Worm (Caenorhabditis elegans): ENCODE data around the gene hot-3.
A peak's percentile ranks its signal among the peaks of the same experiment; 100 is the strongest.

The hot-3 gene

ce11 chrII:13908592-13908991 is 23.3 kb downstream of the hot-3 start, which contains the start of gene citk-1 (continued):
- TF ChIP-seq pha-4 (GFP tag; IDR thresholded peaks at IDR 0.05) (no peak), pha-4 (tag; optimal IDR thresholded peaks at IDR 0.05) (no peak), hlh-11 (tag; optimal IDR thresholded peaks at IDR 0.05) (peak; percentile 31), zfp-2 (tag; optimal IDR thresholded peaks at IDR 0.05) (no peak), ama-1 (optimal IDR thresholded peaks at IDR 0.05) (no peak), saeg-2 (GFP tag; IDR thresholded peaks at IDR 0.05) (no peak), rbr-2 (tag; optimal IDR thresholded peaks at IDR 0.05) (peak; percentile 60), mdl-1 (tag; optimal IDR thresholded peaks at IDR 0.05) (no peak), nhr-11 (tag; optimal IDR thresholded peaks at IDR 0.05) (peak; percentile 53), fkh-10 (GFP tag; optimal IDR thresholded peaks at IDR 0.05) (peak; percentile 26), madf-5 (GFP tag; IDR thresholded peaks at IDR 0.05) (no peak), gei-8 (GFP tag; optimal IDR thresholded peaks at IDR 0.05) (no peak), snpc-4 (tag; optimal IDR thresholded peaks at IDR 0.05) (no peak), aha-1 (tag) (no peak)

ce11 chrII:13907615-13908014 is 24.2 kb downstream of the hot-3 start:
- TF ChIP-seq aha-1 (tag), result peak; percentile 46
- no peak for TF ChIP-seq unc-39 (tag; optimal IDR thresholded peaks at IDR 0.05)

- TF ChIP-seq tra-1 (GFP tag; IDR thresholded peaks at IDR 0.05), result 0 out of 2 replicates have a peak, but pooled peaks have one; percentile 32
Measured at ce11 chrII:13905556-13905955, 26.3 kb downstream of the hot-3 start.

ce11 chrII:13903482-13903881 is 28.4 kb downstream of the hot-3 start:
- peak in 1 of 2 experiments; percentile 28 for TF ChIP-seq lsy-2 (tag; optimal IDR thresholded peaks at IDR 0.05)
- peak in 1 of 2 experiments; percentile 26 for TF ChIP-seq mdl-1 (tag; optimal IDR thresholded peaks at IDR 0.05)
- TF ChIP-seq unc-62 (GFP tag; optimal IDR thresholded peaks at IDR 0.05 in 1 of 2), result peak in 1 of 2 experiments; percentile 93
- TF ChIP-seq unc-62 (tag; optimal IDR thresholded peaks at IDR 0.05), result no peak
- TF ChIP-seq hlh-30 (tag; optimal IDR thresholded peaks at IDR 0.05; ENCODE audit: insufficient read depth), result peak; percentile 8
- peak; percentile 10 for TF ChIP-seq nhr-11 (tag; optimal IDR thresholded peaks at IDR 0.05)
- TF ChIP-seq arid-1 (GFP tag; conservative IDR thresholded peaks at IDR 0.05), result no peak

ce11 chrII:13902014-13902413 is 29.8 kb downstream of the hot-3 start, which contains the start of gene W02B8.1:
TSS of gene W02B8.1 (minus strand) at chrII:13902114.
- TF ChIP-seq unc-62 (GFP tag; optimal IDR thresholded peaks at IDR 0.05 in 1 of 2) (peak in 1 of 2 experiments; percentile 86), unc-62 (tag; optimal IDR thresholded peaks at IDR 0.05) (no peak), aha-1 (tag) (no peak)

ce11 chrII:13899777-13900176 is 32.1 kb downstream of the hot-3 start:
- TF ChIP-seq ceh-28 (tag; optimal IDR thresholded peaks at IDR 0.05) (peak; percentile 83), R02D3.7 (tag; optimal IDR thresholded peaks at IDR 0.05) (no peak)

- TF ChIP-seq nhr-42 (GFP tag; IDR thresholded peaks at IDR 0.05), result 0 out of 2 replicates have a peak, but pooled peaks have one; percentile 50
- TF ChIP-seq set-16 (GFP tag; IDR thresholded peaks at IDR 0.05), result peak; percentile 98
- no peak for TF ChIP-seq lir-3 (tag; optimal IDR thresholded peaks at IDR 0.05)
Measured at ce11 chrII:13896279-13896774, 35.5 kb downstream of the hot-3 start.

- TF ChIP-seq arid-1 (GFP tag; conservative IDR thresholded peaks at IDR 0.05) (no peak), daf-8 (GFP tag; IDR thresholded peaks at IDR 0.05) (no peak), tra-1 (GFP tag; IDR thresholded peaks at IDR 0.05) (no peak), D1046.2 (GFP tag; IDR thresholded peaks at IDR 0.05) (no peak), ceh-32 (tag; optimal IDR thresholded peaks at IDR 0.05; ENCODE audit: poor library complexity) (no peak), lin-13 (GFP tag; optimal IDR thresholded peaks at IDR 0.05) (peak; percentile 16), egl-43 (GFP tag; IDR thresholded peaks at IDR 0.05) (no peak), Y5F2A.4 (GFP tag; optimal IDR thresholded peaks at IDR 0.05) (no peak), jun-1 (tag; optimal IDR thresholded peaks at IDR 0.05) (no peak), hlh-11 (tag; optimal IDR thresholded peaks at IDR 0.05) (peak; percentile 19), mdl-1 (tag; optimal IDR thresholded peaks at IDR 0.05) (no peak), attf-4 (tag; optimal IDR thresholded peaks at IDR 0.05) (no peak), daf-16 (GFP tag; optimal IDR thresholded peaks at IDR 0.05) (no peak), daf-16 (tag; optimal IDR thresholded peaks at IDR 0.05) (peak; percentile 23), F37D6.2 (tag; optimal IDR thresholded peaks at IDR 0.05) (peak; percentile 22), ces-1 (GFP tag; optimal IDR thresholded peaks at IDR 0.05) (no peak), dmd-6 (GFP tag; IDR thresholded peaks at IDR 0.05) (peak; percentile 29; the same call in 1 of the 2 replicates)
Measured at ce11 chrII:13888278-13888677, 43.6 kb downstream of the hot-3 start, which contains the start of gene mcd-1. TSS of gene mcd-1 (plus strand) at chrII:13888544.
